Fruit fly (Drosophila melanogaster): ENCODE data around the gene Atg101.
A peak's percentile ranks its signal among the peaks of the same experiment; 100 is the strongest.

Gene Atg101

DNA sequence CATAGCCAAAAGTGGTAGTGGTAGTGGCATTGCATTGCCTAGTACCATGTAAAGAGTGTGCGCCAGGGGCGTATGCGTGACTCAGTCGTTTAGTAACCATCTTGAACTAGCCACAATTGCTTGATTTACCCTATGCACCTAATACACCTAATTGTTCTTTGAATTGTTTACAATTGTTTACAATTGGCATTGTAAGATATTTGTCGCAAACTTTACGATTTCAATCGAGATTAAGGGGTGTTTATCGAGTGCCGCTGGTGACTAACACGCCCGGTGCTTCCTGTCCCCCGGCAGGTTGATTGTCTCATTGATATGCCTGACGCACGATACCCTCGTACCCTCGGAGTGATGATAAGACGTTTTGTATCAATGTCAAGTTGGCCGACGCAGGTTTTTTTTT is 45.6 kb downstream of the Atg101 start (continued):
- no peak for TF ChIP-seq dan (GFP tag; IDR thresholded peaks at IDR 0.05)
- TF ChIP-seq HLHmδ (GFP tag; optimal IDR thresholded peaks at IDR 0.05): no peak
- no peak for TF ChIP-seq gfzf (GFP tag; optimal IDR thresholded peaks at IDR 0.05)
- no peak for TF ChIP-seq CG10321 (GFP tag; IDR thresholded peaks at IDR 0.05)
- TF ChIP-seq Sox102F (GFP tag; optimal IDR thresholded peaks at IDR 0.05): peak; percentile 67
- no peak for TF ChIP-seq ap (GFP tag; IDR thresholded peaks at IDR 0.05)
- TF ChIP-seq CTCF (GFP tag; optimal IDR thresholded peaks at IDR 0.05): no peak
- TF ChIP-seq Aef1 (GFP tag; IDR thresholded peaks at IDR 0.05): no peak
- no peak for TF ChIP-seq CG10979 (tag; optimal IDR thresholded peaks at IDR 0.05)
- 0 out of 2 replicates have a peak, but pooled peaks have one; percentile 18 for TF ChIP-seq CG4730 (GFP tag; IDR thresholded peaks at IDR 0.05)
- no peak for TF ChIP-seq ase (GFP tag; IDR thresholded peaks at IDR 0.05)
- TF ChIP-seq Drgx (GFP tag; IDR thresholded peaks at IDR 0.05): peak; percentile 60
- TF ChIP-seq fd102C (GFP tag; optimal IDR thresholded peaks at IDR 0.05): no peak
- no peak for TF ChIP-seq Hey (tag; optimal IDR thresholded peaks at IDR 0.05)
- TF ChIP-seq fru (optimal IDR thresholded peaks at IDR 0.05): no peak
- TF ChIP-seq tio (GFP tag; optimal IDR thresholded peaks at IDR 0.05): peak; percentile 17
- TF ChIP-seq CG10366 (GFP tag; IDR thresholded peaks at IDR 0.05): peak; percentile 50
- TF ChIP-seq ara (GFP tag; IDR thresholded peaks at IDR 0.05): no peak
- peak; percentile 12 for TF ChIP-seq Vsx1 (GFP tag; optimal IDR thresholded peaks at IDR 0.05)
- no peak for TF ChIP-seq caup (GFP tag; optimal IDR thresholded peaks at IDR 0.05; ENCODE audit: severe bottlenecking)
- TF ChIP-seq CG15696 (tag; optimal IDR thresholded peaks at IDR 0.05): no peak
- TF ChIP-seq ham (GFP tag; IDR thresholded peaks at IDR 0.05): no peak
- peak; percentile 12 for TF ChIP-seq CG7556 (GFP tag; optimal IDR thresholded peaks at IDR 0.05)
- no peak for TF ChIP-seq CG8281 (tag; optimal IDR thresholded peaks at IDR 0.05)
- TF ChIP-seq CG9876 (GFP tag; optimal IDR thresholded peaks at IDR 0.05): no peak
- no peak for TF ChIP-seq cg (GFP tag; optimal IDR thresholded peaks at IDR 0.05)
- no peak for TF ChIP-seq D19B (GFP tag; optimal IDR thresholded peaks at IDR 0.05)
- TF ChIP-seq CG1024 (GFP tag; IDR thresholded peaks at IDR 0.05): no peak
- 0 out of 3 replicates have a peak, but pooled peaks have one; percentile 28 for TF ChIP-seq CG2889 (GFP tag; IDR thresholded peaks at IDR 0.05)
- no peak for TF ChIP-seq CG7271 (tag; optimal IDR thresholded peaks at IDR 0.05)
- TF ChIP-seq CG5180 (GFP tag; optimal IDR thresholded peaks at IDR 0.05): peak; percentile 9
- TF ChIP-seq slou (GFP tag; optimal IDR thresholded peaks at IDR 0.05): no peak
- TF ChIP-seq run (tag; optimal IDR thresholded peaks at IDR 0.05): peak; percentile 1
- TF ChIP-seq CG5953 (GFP tag; IDR thresholded peaks at IDR 0.05): 0 out of 2 replicates have a peak, but pooled peaks have one; percentile 29
- 0 out of 2 replicates have a peak, but pooled peaks have one; percentile 22 for TF ChIP-seq CG6272 (GFP tag; IDR thresholded peaks at IDR 0.05)
- TF ChIP-seq CG11093 (GFP tag; IDR thresholded peaks at IDR 0.05): peak; percentile 60; the same call in 1 of the 3 replicates
- no peak for TF ChIP-seq Oaz (GFP tag; IDR thresholded peaks at IDR 0.05)
- no peak for TF ChIP-seq sisA (GFP tag; IDR thresholded peaks at IDR 0.05)
- TF ChIP-seq D19A (tag; optimal IDR thresholded peaks at IDR 0.05): no peak
- TF ChIP-seq YL-1 (GFP tag; optimal IDR thresholded peaks at IDR 0.05): no peak
- TF ChIP-seq CG31365 (tag; optimal IDR thresholded peaks at IDR 0.05): no peak
- TF ChIP-seq Pdp1 (GFP tag; optimal IDR thresholded peaks at IDR 0.05): peak; percentile 33 to 42
- TF ChIP-seq klu (GFP tag; IDR thresholded peaks at IDR 0.05): peak; percentile 14; the same call in 1 of the 2 replicates
- peak; percentile 27 for TF ChIP-seq Nf-YC (tag; optimal IDR thresholded peaks at IDR 0.05)
- TF ChIP-seq CG4820 (GFP tag; optimal IDR thresholded peaks at IDR 0.05): no peak
- TF ChIP-seq CG7372 (GFP tag; IDR thresholded peaks at IDR 0.05): no peak
- no peak for TF ChIP-seq danr (GFP tag; IDR thresholded peaks at IDR 0.05)
- TF ChIP-seq CG34224 (GFP tag; IDR thresholded peaks at IDR 0.05; ENCODE audit: partially characterized antibody): no peak
- TF ChIP-seq CG16813 (GFP tag; IDR thresholded peaks at IDR 0.05; ENCODE audit: partially characterized antibody): no peak
- no peak for TF ChIP-seq mld (GFP tag; IDR thresholded peaks at IDR 0.05; ENCODE audit: partially characterized antibody)
- TF ChIP-seq fd3F (GFP tag; optimal IDR thresholded peaks at IDR 0.05): no peak
- no peak for TF ChIP-seq sens-2 (GFP tag; IDR thresholded peaks at IDR 0.05)
